Worm (Caenorhabditis elegans): Measurements from ENCODE around the gene str-236.

DNA sequence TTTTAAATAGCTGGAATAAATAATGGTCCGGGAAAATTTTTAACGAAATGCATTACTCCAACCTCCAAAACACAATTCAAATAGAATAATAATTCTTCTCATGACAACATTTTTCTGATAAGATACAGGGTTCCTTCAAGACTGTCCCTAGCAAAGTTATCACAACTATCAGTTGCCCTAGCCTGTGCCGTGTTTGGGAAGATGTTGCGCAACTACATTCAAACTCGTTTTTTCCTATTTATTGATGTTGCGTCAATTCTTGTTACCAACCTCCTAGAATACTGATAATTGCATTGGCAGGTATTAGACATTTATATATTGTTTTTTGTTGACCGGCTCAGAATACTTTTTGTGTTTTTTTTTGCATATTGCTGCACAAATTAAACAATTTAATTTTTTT is 27.2 kb upstream of the str-236 start:
- TF ChIP-seq ttx-3 (tag; optimal IDR thresholded peaks at IDR 0.05) (no peak), C38D4.7 (GFP tag; optimal IDR thresholded peaks at IDR 0.05) (no peak), nfya-1 (tag; optimal IDR thresholded peaks at IDR 0.05) (no peak)

Data from whole organism, late embryonic.